Worm (Caenorhabditis elegans) whole organism, midembryonic: ENCODE data around the gene Y54G2A.7.
"Not testable (repeated sequence)": the region's sequence is repeated elsewhere in the genome, so short reads cannot be mapped to it uniquely, and the experiment has no call there.

Experiments
- T22C8.4 ChIP-seq: fragments of 200-800 bp; sonication (Bioruptor generic); IDR thresholded peaks from 2 replicates; pipeline ENCODE4 v1.3.6; 2022; ENCODE audit warnings: missing genetic modification characterization, missing compliant biosample characterization
- cog-1 ChIP-seq: sonication (generic microtip); optimal IDR thresholded peaks from 2 replicates; lab custom pipeline; 2016; ENCODE audit warnings: missing genetic modification characterization, missing compliant biosample characterization
- flt-1 ChIP-seq: fragments of 200-800 bp; sonication (Bioruptor generic); IDR thresholded peaks from 2 replicates; pipeline ENCODE4 v1.3.6; 2022; ENCODE audit warnings: missing genetic modification characterization, missing compliant biosample characterization
- klf-2 ChIP-seq: fragments of 200-800 bp; sonication (Bioruptor generic); conservative IDR thresholded peaks from 2 replicates; pipeline ENCODE4 v1.3.6; 2022; ENCODE audit warnings: missing genetic modification reagents, missing genetic modification characterization, missing compliant biosample characterization
- med-1 ChIP-seq: sonication (generic microtip); optimal IDR thresholded peaks from 2 replicates; lab custom pipeline; 2017; ENCODE audit warnings: missing genetic modification characterization, mild to moderate bottlenecking, missing compliant biosample characterization, antibody characterized with exemption, missing genetic modification reagents; ENCODE audit not compliant: insufficient read depth
- ref-1 ChIP-seq: fragments of 200-800 bp; sonication (Bioruptor generic); conservative IDR thresholded peaks from 2 replicates; pipeline ENCODE4 v1.3.6; 2022; ENCODE audit warnings: missing genetic modification reagents, missing genetic modification characterization, missing compliant biosample characterization
- tab-1 ChIP-seq: fragments of 200-800 bp; sonication (Bioruptor generic); IDR thresholded peaks from 2 replicates; pipeline ENCODE4 v1.3.6; 2022; ENCODE audit warnings: missing genetic modification characterization, missing compliant biosample characterization
- ztf-23 ChIP-seq: fragments of 200-800 bp; sonication (Bioruptor generic); IDR thresholded peaks from 2 replicates; pipeline ENCODE4 v1.3.6; 2022; ENCODE audit warnings: missing genetic modification reagents, missing genetic modification characterization, missing compliant biosample characterization
- ztf-29 ChIP-seq: fragments of 200-800 bp; sonication (Bioruptor generic); IDR thresholded peaks from 2 replicates; pipeline ENCODE4 v1.3.6; 2022; ENCODE audit warnings: missing genetic modification reagents, missing genetic modification characterization, missing compliant biosample characterization

Gene Y54G2A.7

DNA sequence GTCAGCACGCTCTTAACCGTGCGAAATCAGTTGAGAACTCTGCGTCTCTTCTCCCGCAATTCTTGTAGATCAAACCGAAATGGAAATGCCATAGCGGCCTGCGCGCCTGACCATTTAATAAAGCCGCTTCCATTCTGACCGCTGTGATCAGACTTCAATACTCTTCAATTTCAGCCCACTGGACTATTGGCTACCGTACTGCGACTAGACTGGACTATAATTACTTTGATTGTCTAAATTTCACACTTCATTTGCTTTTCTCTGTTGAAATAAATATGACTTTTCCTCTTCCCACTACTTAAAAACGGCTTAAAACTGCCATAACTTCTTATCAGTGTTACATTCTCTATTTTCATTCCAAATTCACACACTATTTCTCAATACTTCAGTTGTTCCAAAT is at the start of gene Y54G2A.7:
Gene Y54G2A.7, plus strand, starts transcription at position 301 of the 400 bp plus-strand sequence.
- TF ChIP-seq tab-1 (GFP tag; lab: Robert Waterston, UW) = no peak
- TF ChIP-seq ztf-29 (GFP tag; lab: Robert Waterston, UW) = no peak
- TF ChIP-seq flt-1 (GFP tag; lab: Robert Waterston, UW) = no peak
- TF ChIP-seq cog-1 = no peak
- TF ChIP-seq klf-2 (GFP tag; lab: Robert Waterston, UW) = no peak
- no peak for TF ChIP-seq ref-1

- no peak for TF ChIP-seq cog-1
- TF ChIP-seq T22C8.4 (GFP tag; lab: Robert Waterston, UW) = no peak
- TF ChIP-seq klf-2 (GFP tag; lab: Robert Waterston, UW) = no peak
- TF ChIP-seq ref-1 = no peak
- TF ChIP-seq med-1 (GFP tag; lab: Kevin White, UChicago) = no peak
- TF ChIP-seq flt-1 (GFP tag; lab: Robert Waterston, UW) = no peak
- no peak for TF ChIP-seq ztf-29 (GFP tag; lab: Robert Waterston, UW)
- TF ChIP-seq tab-1 (GFP tag; lab: Robert Waterston, UW) = no peak
- no peak for TF ChIP-seq ztf-23
These were observed 44.5 kb upstream of the Y54G2A.7 start for ce11 chrIV:2793956-2794355.

ce11 chrIV:2798339-2798738 is 40.1 kb upstream of the Y54G2A.7 start, which contains the start of gene Y54G2A.52:
Gene Y54G2A.52 (minus strand): TSS chrIV:2798686.
- TF ChIP-seq T22C8.4 (GFP tag; lab: Robert Waterston, UW) = no peak
- TF ChIP-seq cog-1 = no peak
- no peak for TF ChIP-seq klf-2 (GFP tag; lab: Robert Waterston, UW)
- TF ChIP-seq ref-1 = no peak
- TF ChIP-seq ztf-29 (GFP tag; lab: Robert Waterston, UW) = no peak
- TF ChIP-seq tab-1 (GFP tag; lab: Robert Waterston, UW) = no peak
- TF ChIP-seq ztf-23 = no peak
- TF ChIP-seq flt-1 (GFP tag; lab: Robert Waterston, UW) = no peak
- TF ChIP-seq med-1 (GFP tag; lab: Kevin White, UChicago) = no peak

ce11 chrIV:2799389-2799788 is 39.0 kb upstream of the Y54G2A.7 start, which contains the start of gene Y54G2A.10:
Gene Y54G2A.10 (plus strand): TSS chrIV:2799689.
- TF ChIP-seq klf-2 (GFP tag; lab: Robert Waterston, UW) (no peak), T22C8.4 (GFP tag; lab: Robert Waterston, UW) (no peak), cog-1 (no peak), flt-1 (GFP tag; lab: Robert Waterston, UW) (no peak), tab-1 (GFP tag; lab: Robert Waterston, UW) (no peak), ztf-29 (GFP tag; lab: Robert Waterston, UW) (no peak), ref-1 (no peak), ztf-23 (no peak), med-1 (GFP tag; lab: Kevin White, UChicago) (no peak)

DNA sequence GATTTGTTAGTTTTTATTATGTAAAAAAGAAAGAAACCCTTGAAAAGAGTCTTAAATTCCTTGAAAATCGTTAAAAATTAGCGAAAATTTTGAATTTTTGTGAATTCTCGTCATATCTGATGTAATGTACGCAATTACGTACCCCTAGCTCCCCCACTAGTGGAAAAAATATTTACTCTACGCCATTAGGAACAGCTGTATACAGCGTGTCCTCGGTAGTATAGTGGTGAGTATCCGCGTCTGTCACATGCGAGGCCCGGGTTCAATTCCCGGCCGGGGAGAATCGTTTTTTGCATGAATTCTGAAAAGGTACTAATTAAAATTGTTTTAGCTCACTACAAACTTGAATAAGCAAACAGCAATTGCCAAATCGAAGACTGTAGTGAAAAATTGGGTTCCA is 38.5 kb upstream of the Y54G2A.7 start:
- TF ChIP-seq ztf-23 (no peak), T22C8.4 (GFP tag; lab: Robert Waterston, UW) (no peak), cog-1 (no peak), klf-2 (GFP tag; lab: Robert Waterston, UW) (no peak), med-1 (GFP tag; lab: Kevin White, UChicago) (no peak), flt-1 (GFP tag; lab: Robert Waterston, UW) (no peak), tab-1 (GFP tag; lab: Robert Waterston, UW) (no peak), ref-1 (no peak), ztf-29 (GFP tag; lab: Robert Waterston, UW) (no peak)

DNA sequence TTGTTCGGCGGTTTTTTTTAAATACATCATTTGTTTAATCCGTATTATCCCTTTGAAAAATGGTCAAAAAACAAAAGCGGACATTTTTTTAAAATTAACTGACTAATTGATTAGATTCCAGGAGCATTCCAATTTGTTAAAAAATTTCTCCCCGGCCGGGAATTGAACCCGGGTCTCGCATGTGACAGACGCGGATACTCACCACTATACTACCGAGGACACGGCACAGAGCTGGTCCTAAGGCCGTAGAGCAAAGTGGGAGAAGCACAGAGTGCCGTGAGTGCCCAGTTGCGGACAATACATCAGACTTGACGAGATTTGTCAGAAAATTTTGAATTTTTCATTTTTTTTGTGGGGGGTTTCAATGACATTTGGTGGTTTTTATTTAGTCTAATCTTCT is 37.4 kb upstream of the Y54G2A.7 start:
- TF ChIP-seq ztf-29 (GFP tag; lab: Robert Waterston, UW) (peak; percentile 55; the same call in 1 of the 2 replicates), T22C8.4 (GFP tag; lab: Robert Waterston, UW) (no peak), cog-1 (no peak), ztf-23 (peak; percentile 69; the same call in 1 of the 2 replicates), tab-1 (GFP tag; lab: Robert Waterston, UW) (peak; percentile 69; the same call in 1 of the 2 replicates)

ce11 chrIV:2801558-2801957 is 36.9 kb upstream of the Y54G2A.7 start, which contains the start of gene Y54G2A.44:
Gene Y54G2A.44 (plus strand): TSS chrIV:2801858.
- not testable (repeated sequence) for TF ChIP-seq cog-1; flt-1 (GFP tag; lab: Robert Waterston, UW); klf-2 (GFP tag; lab: Robert Waterston, UW)

ce11 chrIV:2802193-2802592 is 36.2 kb upstream of the Y54G2A.7 start:
- peak; percentile 54; the same call in 1 of the 2 replicates for TF ChIP-seq ref-1
- no peak for TF ChIP-seq T22C8.4 (GFP tag; lab: Robert Waterston, UW)
- TF ChIP-seq flt-1 (GFP tag; lab: Robert Waterston, UW) = peak; percentile 63
- TF ChIP-seq cog-1 = no peak
- peak; percentile 75; the same call in 1 of the 2 replicates for TF ChIP-seq tab-1 (GFP tag; lab: Robert Waterston, UW)
- peak; percentile 74; the same call in 1 of the 2 replicates for TF ChIP-seq ztf-23
- TF ChIP-seq klf-2 (GFP tag; lab: Robert Waterston, UW) = peak; percentile 61; the same call in 1 of the 2 replicates
- no peak for TF ChIP-seq med-1 (GFP tag; lab: Kevin White, UChicago)
- 0 out of 2 replicates have a peak, but pooled peaks have one; percentile 14 for TF ChIP-seq ztf-29 (GFP tag; lab: Robert Waterston, UW)

- TF ChIP-seq ztf-23 (no peak), ztf-29 (GFP tag; lab: Robert Waterston, UW) (no peak), klf-2 (GFP tag; lab: Robert Waterston, UW) (no peak), tab-1 (GFP tag; lab: Robert Waterston, UW) (no peak), med-1 (GFP tag; lab: Kevin White, UChicago) (no peak), cog-1 (no peak), flt-1 (GFP tag; lab: Robert Waterston, UW) (no peak), T22C8.4 (GFP tag; lab: Robert Waterston, UW) (no peak), ref-1 (no peak)
These were observed 34.8 kb upstream of the Y54G2A.7 start, which contains the start of gene Y54G2A.32 for ce11 chrIV:2803652-2804051. Gene Y54G2A.32 (plus strand): TSS chrIV:2803952.

DNA sequence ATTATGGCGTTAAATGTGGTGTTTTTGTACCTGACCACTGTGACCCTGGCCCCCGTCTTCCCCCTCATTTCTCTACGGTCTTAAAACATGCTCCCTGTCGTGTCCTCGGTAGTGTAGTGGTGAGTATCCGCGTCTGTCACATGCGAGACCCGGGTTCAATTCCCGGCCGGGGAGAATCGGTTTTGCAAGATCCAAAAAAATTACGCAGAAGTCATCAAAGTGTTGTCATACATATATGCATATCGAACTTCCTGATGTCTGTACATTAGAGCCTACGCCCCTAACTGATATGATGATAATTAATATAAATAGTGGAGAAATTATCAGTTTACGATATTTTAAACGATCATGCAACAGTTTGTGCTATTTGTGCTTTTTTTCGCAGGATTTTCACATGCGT is 32.9 kb upstream of the Y54G2A.7 start, which contains the start of gene Y54G2A.45:
Gene Y54G2A.45, plus strand, starts transcription at position 333 of the 400 bp plus-strand sequence.
- TF ChIP-seq tab-1 (GFP tag; lab: Robert Waterston, UW) (peak; percentile 82), klf-2 (GFP tag; lab: Robert Waterston, UW) (no peak), ztf-23 (peak; percentile 74), cog-1 (peak; percentile 39), ztf-29 (GFP tag; lab: Robert Waterston, UW) (no peak), flt-1 (GFP tag; lab: Robert Waterston, UW) (peak; percentile 90), T22C8.4 (GFP tag; lab: Robert Waterston, UW) (peak; percentile 65), ref-1 (peak; percentile 69), med-1 (GFP tag; lab: Kevin White, UChicago) (no peak)
